Fruit fly (Drosophila melanogaster) whole organism, embryonic: Measurements from ENCODE around the gene CG32052.

Source experiments
- Aef1 ChIP-seq: fragments of 200-800 bp; sonication (Bioruptor generic); IDR thresholded peaks from 3 replicates; pipeline ENCODE4 v1.3.6; 2022; ENCODE audit warnings: missing biosample characterization, missing genetic modification characterization
- Antp ChIP-seq: fragments of 200-800 bp; sonication (Bioruptor generic); optimal IDR thresholded peaks from 3 replicates; lab custom pipeline; 2016; ENCODE audit warnings: missing biosample characterization, missing genetic modification characterization
- Asciz ChIP-seq: fragments of 200-800 bp; sonication (Bioruptor generic); optimal IDR thresholded peaks from 2 replicates; lab custom pipeline; 2017; ENCODE audit warnings: missing biosample characterization, mild to moderate bottlenecking, missing genetic modification characterization, missing genetic modification reagents
- CG10543 ChIP-seq: fragments of 200-800 bp; sonication (Bioruptor generic); optimal IDR thresholded peaks from 3 replicates; lab custom pipeline; 2017; ENCODE audit warnings: missing biosample characterization, mild to moderate bottlenecking, missing genetic modification characterization, moderate library complexity
- CG10565 ChIP-seq: fragments of 200-800 bp; sonication (Bioruptor generic); optimal IDR thresholded peaks from 3 replicates; lab custom pipeline; 2016; ENCODE audit warnings: missing biosample characterization, mild to moderate bottlenecking, missing genetic modification characterization
- CG11456 ChIP-seq: fragments of 200-800 bp; sonication (Bioruptor generic); IDR thresholded peaks from 3 replicates; pipeline ENCODE4 v1.3.6; 2022; ENCODE audit warnings: missing biosample characterization, missing genetic modification characterization
- CG12769 ChIP-seq: fragments of 200-800 bp; sonication (Bioruptor generic); optimal IDR thresholded peaks from 2 replicates; lab custom pipeline; 2019; ENCODE audit warnings: missing biosample characterization, mild to moderate bottlenecking, missing genetic modification characterization, moderate library complexity
- CG13894 ChIP-seq: fragments of 200-800 bp; sonication (Bioruptor generic); optimal IDR thresholded peaks from 3 replicates; lab custom pipeline; 2018; ENCODE audit warnings: missing biosample characterization, mild to moderate bottlenecking, missing genetic modification characterization, moderate library complexity
- CG15514 ChIP-seq: fragments of 200-800 bp; sonication (Bioruptor generic); optimal IDR thresholded peaks from 3 replicates; lab custom pipeline; 2017; ENCODE audit warnings: missing biosample characterization, missing genetic modification characterization, mild to moderate bottlenecking, moderate library complexity, missing genetic modification reagents
- CG16813 ChIP-seq: fragments of 200-800 bp; sonication (Bioruptor generic); IDR thresholded peaks from 3 replicates; pipeline ENCODE4 v1.3.6; 2022; ENCODE audit warnings: missing biosample characterization, missing genetic modification characterization; ENCODE audit not compliant: partially characterized antibody
- CG17802 ChIP-seq: fragments of 200-800 bp; sonication (Bioruptor generic); optimal IDR thresholded peaks from 2 replicates; lab custom pipeline; 2018; ENCODE audit warnings: missing biosample characterization, mild to moderate bottlenecking, missing genetic modification characterization, moderate library complexity
- CG18599 ChIP-seq: fragments of 200-800 bp; sonication (Bioruptor generic); optimal IDR thresholded peaks from 3 replicates; lab custom pipeline; 2017; ENCODE audit warnings: missing biosample characterization, missing genetic modification characterization, mild to moderate bottlenecking, moderate library complexity, missing genetic modification reagents
- CG2678 ChIP-seq: fragments of 200-800 bp; sonication (Bioruptor generic); optimal IDR thresholded peaks from 3 replicates; lab custom pipeline; 2019; ENCODE audit warnings: missing biosample characterization, mild to moderate bottlenecking, missing genetic modification characterization, moderate library complexity
- CG30020 ChIP-seq: fragments of 200-800 bp; optimal IDR thresholded peaks from 2 replicates; lab custom pipeline; 2019; ENCODE audit warnings: missing biosample characterization, mild to moderate bottlenecking, missing genetic modification characterization, moderate library complexity
- CG30431 ChIP-seq: fragments of 200-800 bp; sonication (Bioruptor generic); optimal IDR thresholded peaks from 2 replicates; lab custom pipeline; 2017; ENCODE audit warnings: missing biosample characterization, missing genetic modification characterization
- CG34376 ChIP-seq: fragments of 200-800 bp; sonication (Bioruptor generic); optimal IDR thresholded peaks from 2 replicates; lab custom pipeline; 2018; ENCODE audit warnings: missing biosample characterization, mild to moderate bottlenecking, missing genetic modification characterization
- CG3995 ChIP-seq: fragments of 200-800 bp; sonication (Bioruptor generic); optimal IDR thresholded peaks from 3 replicates; lab custom pipeline; 2016; ENCODE audit warnings: missing biosample characterization, missing genetic modification characterization
- CG4424 ChIP-seq: fragments of 200-800 bp; sonication (Bioruptor generic); optimal IDR thresholded peaks from 3 replicates; lab custom pipeline; 2016; ENCODE audit warnings: missing biosample characterization, missing genetic modification characterization
- CG4854 ChIP-seq: fragments of 200-800 bp; sonication (Bioruptor generic); optimal IDR thresholded peaks from 2 replicates; lab custom pipeline; 2016; ENCODE audit warnings: missing biosample characterization, missing genetic modification characterization, inconsistent platforms
- CG6854 ChIP-seq: fragments of 200-800 bp; sonication (Bioruptor generic); optimal IDR thresholded peaks from 3 replicates; lab custom pipeline; 2017; ENCODE audit warnings: missing biosample characterization, mild to moderate bottlenecking, missing genetic modification characterization
- CG7928 ChIP-seq: fragments of 200-800 bp; sonication (Bioruptor generic); optimal IDR thresholded peaks from 2 replicates; lab custom pipeline; 2017; ENCODE audit warnings: missing biosample characterization, mild to moderate bottlenecking, missing genetic modification characterization
- CG9727 ChIP-seq: fragments of 200-800 bp; sonication (Bioruptor generic); optimal IDR thresholded peaks from 3 replicates; lab custom pipeline; 2017; ENCODE audit warnings: missing biosample characterization, mild to moderate bottlenecking, missing genetic modification characterization
- CG9797 ChIP-seq: fragments of 200-800 bp; sonication (Bioruptor generic); optimal IDR thresholded peaks from 3 replicates; lab custom pipeline; 2018; ENCODE audit warnings: missing biosample characterization, mild to moderate bottlenecking, missing genetic modification characterization
- E2f1 ChIP-seq: fragments of 200-800 bp; sonication (Bioruptor generic); IDR thresholded peaks from 2 replicates; pipeline ENCODE4 v1.3.6; 2022; ENCODE audit warnings: missing biosample characterization, missing genetic modification characterization
- Ets65A ChIP-seq: fragments of 200-800 bp; sonication (Bioruptor generic); peaks from one replicate; lab custom pipeline; 2016; ENCODE audit warnings: missing biosample characterization, missing genetic modification characterization
- HHEX ChIP-seq: fragments of 200-800 bp; sonication (Bioruptor generic); optimal IDR thresholded peaks from 3 replicates; lab custom pipeline; 2017; ENCODE audit warnings: missing biosample characterization, mild to moderate bottlenecking, missing genetic modification characterization, missing genetic modification reagents
- Hsf ChIP-seq: fragments of 200-800 bp; sonication (Bioruptor generic); optimal IDR thresholded peaks from 3 replicates; lab custom pipeline; 2016; ENCODE audit warnings: missing biosample characterization, missing genetic modification characterization
- NC2α ChIP-seq: fragments of 200-800 bp; sonication (Bioruptor generic); optimal IDR thresholded peaks from 2 replicates; lab custom pipeline; 2016; ENCODE audit warnings: missing biosample characterization, missing genetic modification characterization
- Poxn ChIP-seq: fragments of 200-800 bp; sonication (Bioruptor generic); IDR thresholded peaks from 2 replicates; pipeline ENCODE4 v1.3.6; 2022; ENCODE audit warnings: missing biosample characterization, missing genetic modification characterization
- Ravus ChIP-seq: fragments of 200-800 bp; sonication (Bioruptor generic); IDR thresholded peaks from 2 replicates; pipeline ENCODE4 v1.3.6; 2022; ENCODE audit warnings: missing biosample characterization, missing genetic modification characterization
- Ssrp ChIP-seq: fragments of 200-800 bp; sonication (Bioruptor generic); optimal IDR thresholded peaks from 2 replicates; lab custom pipeline; 2018; ENCODE audit warnings: missing biosample characterization, mild to moderate bottlenecking, missing genetic modification characterization, moderate library complexity
- Xbp1 ChIP-seq: fragments of 200-800 bp; sonication (Bioruptor generic); optimal IDR thresholded peaks from 3 replicates; lab custom pipeline; 2016; ENCODE audit warnings: missing biosample characterization, mild to moderate bottlenecking, missing genetic modification characterization
- Xrp1 ChIP-seq: fragments of 200-800 bp; sonication (Bioruptor generic); IDR thresholded peaks from 2 replicates; pipeline ENCODE4 v1.3.6; 2022; ENCODE audit warnings: missing biosample characterization, missing genetic modification characterization
- cato ChIP-seq: fragments of 200-800 bp; sonication (Bioruptor generic); optimal IDR thresholded peaks from 2 replicates; lab custom pipeline; 2016; ENCODE audit warnings: missing biosample characterization, missing genetic modification characterization, borderline replicate concordance
- eyg ChIP-seq: fragments of 200-800 bp; sonication (Bioruptor generic); optimal IDR thresholded peaks from 3 replicates; lab custom pipeline; 2016; ENCODE audit warnings: missing biosample characterization, missing genetic modification characterization
- gce ChIP-seq: fragments of 200-800 bp; sonication (Bioruptor generic); IDR thresholded peaks from 3 replicates; pipeline ENCODE4 v1.3.6; 2022; ENCODE audit warnings: missing biosample characterization, missing genetic modification characterization
- gcm ChIP-seq: fragments of 200-800 bp; sonication (Bioruptor generic); optimal IDR thresholded peaks from 2 replicates; lab custom pipeline; 2019; ENCODE audit warnings: missing biosample characterization, mild to moderate bottlenecking, missing genetic modification characterization, moderate library complexity
- gcm2 ChIP-seq: fragments of 200-800 bp; sonication (Bioruptor generic); optimal IDR thresholded peaks from 2 replicates; lab custom pipeline; 2016; ENCODE audit warnings: missing biosample characterization, missing genetic modification characterization
- gsb-n ChIP-seq: fragments of 200-800 bp; sonication (Bioruptor generic); optimal IDR thresholded peaks from 3 replicates; lab custom pipeline; 2018; ENCODE audit warnings: missing biosample characterization, mild to moderate bottlenecking, missing genetic modification characterization
- maf-S ChIP-seq: fragments of 200-800 bp; sonication (Bioruptor generic); optimal IDR thresholded peaks from 2 replicates; lab custom pipeline; 2016; ENCODE audit warnings: missing biosample characterization, missing genetic modification characterization
- mld ChIP-seq: fragments of 200-800 bp; sonication (Bioruptor generic); IDR thresholded peaks from 3 replicates; pipeline ENCODE4 v1.3.6; 2022; ENCODE audit warnings: missing biosample characterization, missing genetic modification characterization; ENCODE audit not compliant: partially characterized antibody
- nerfin-2 ChIP-seq: fragments of 200-800 bp; sonication (Bioruptor generic); IDR thresholded peaks from 2 replicates; pipeline ENCODE4 v1.3.6; 2022; ENCODE audit warnings: missing biosample characterization, missing genetic modification characterization; ENCODE audit not compliant: partially characterized antibody
- onecut ChIP-seq: fragments of 200-800 bp; sonication (Bioruptor generic); IDR thresholded peaks from 2 replicates; pipeline ENCODE4 v1.3.6; 2022; ENCODE audit warnings: missing biosample characterization, missing genetic modification characterization
- prd ChIP-seq, 3 experiments: fragments of >200 bp in 2 of 3; fragments of 200-800 bp in 1 of 3; sonication (Bioruptor generic) in 1 of 3; optimal IDR thresholded peaks in 2 of 3; IDR thresholded peaks in 1 of 3; 2 replicates in 2 of 3; 3 replicates in 1 of 3; pipeline versions ENCODE4 v1.3.6 to Lab custom; 2017 to 2022; ENCODE audit warnings: missing biosample characterization in 1 of 3, missing genetic modification characterization in 1 of 3
- rib ChIP-seq: fragments of 200-800 bp; sonication (Bioruptor generic); IDR thresholded peaks from 2 replicates; pipeline ENCODE4 v1.3.6; 2022; ENCODE audit warnings: missing biosample characterization, missing genetic modification characterization
- scrt ChIP-seq: fragments of 200-800 bp; sonication (Bioruptor generic); optimal IDR thresholded peaks from 2 replicates; lab custom pipeline; 2018; ENCODE audit warnings: missing biosample characterization, mild to moderate bottlenecking, missing genetic modification characterization, moderate library complexity
- stc ChIP-seq: fragments of 200-800 bp; sonication (Bioruptor generic); IDR thresholded peaks from 2 replicates; pipeline ENCODE4 v1.3.6; 2022; ENCODE audit warnings: missing biosample characterization, missing genetic modification characterization
- tll ChIP-seq, 2 experiments: fragments of 200-800 bp in 1 of 2; fragments of >200 bp in 1 of 2; sonication (Bioruptor generic) in 1 of 2; optimal IDR thresholded peaks; 2 replicates each; lab custom pipeline; 2017 to 2019; ENCODE audit warnings: missing biosample characterization in 2 of 2, missing genetic modification characterization in 2 of 2, mild to moderate bottlenecking in 1 of 2, moderate library complexity in 1 of 2

Gene CG32052

DNA sequence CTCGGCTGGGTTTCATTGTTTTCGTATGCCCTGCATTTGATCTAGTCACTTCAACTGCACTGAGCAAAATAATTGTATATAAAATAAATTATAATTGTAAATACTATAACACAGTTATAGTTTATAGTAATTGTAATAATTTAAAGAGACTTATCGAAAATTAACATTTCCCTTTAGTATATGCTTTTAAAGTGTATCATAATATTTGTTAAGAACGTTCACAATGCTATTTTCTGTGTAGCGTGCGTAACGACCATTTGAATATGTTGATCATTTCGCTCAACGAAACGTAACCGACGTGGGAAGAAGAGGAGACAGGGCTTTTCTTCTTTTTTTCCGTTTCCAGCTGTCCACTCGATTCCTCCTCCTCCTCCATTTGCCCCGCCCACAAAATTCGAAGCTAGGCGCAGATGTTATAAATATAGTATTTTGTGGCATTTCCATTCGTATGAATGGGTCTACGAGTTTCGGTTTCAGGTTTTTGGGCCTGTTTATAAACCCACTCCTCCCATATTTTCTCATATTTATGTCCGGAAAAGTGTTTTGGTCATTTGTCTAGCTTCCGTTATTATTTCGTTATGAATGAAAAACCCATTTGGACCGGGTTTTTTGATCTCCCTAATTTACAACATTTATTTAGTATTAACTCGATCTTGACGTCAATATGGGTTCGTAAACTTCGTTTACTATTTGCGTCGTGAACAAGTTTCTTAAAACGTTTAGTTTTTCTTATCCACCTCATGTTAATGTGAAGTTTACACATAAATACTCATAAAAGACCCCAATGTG is 69.8 kb downstream of the CG32052 start (continued):
- TF ChIP-seq Xrp1 (GFP tag; lab: Robert Waterston, UW) (peak; percentile 94), CG12769 (tag; lab: Kevin White, UChicago) (no peak), HHEX (peak; percentile 67), Aef1 (peak; percentile 60), Antp (GFP tag; lab: Kevin White, UChicago) (no peak), CG16813 (GFP tag; lab: Robert Waterston, UW) (no peak), cato (GFP tag; lab: Kevin White, UChicago) (peak; percentile 65), Ravus (GFP tag; lab: Robert Waterston, UW) (no peak; the same call in none of the 2 replicates), CG10543 (no peak), Hsf (no peak), Ssrp (tag; lab: Kevin White, UChicago) (peak; percentile 89), prd (optimal IDR thresholded peaks at IDR 0.05; lab: Kevin White, UChicago) (no peak), prd (GFP tag; IDR thresholded peaks at IDR 0.05; lab: Robert Waterston, UW) (peak; percentile 93), CG9727 (peak; percentile 75), scrt (peak; percentile 51), gcm2 (GFP tag; lab: Kevin White, UChicago) (no peak), mld (no peak), CG17802 (tag; lab: Kevin White, UChicago) (no peak), gcm (peak; percentile 87), CG30431 (GFP tag; lab: Kevin White, UChicago) (peak; percentile 75), CG2678 (peak; percentile 90), CG4424 (peak; percentile 73), Xbp1 (peak; percentile 78), eyg (no peak), CG9797 (GFP tag; lab: Kevin White, UChicago) (no peak), maf-S (GFP tag; lab: Kevin White, UChicago) (no peak), CG34376 (no peak), gsb-n (tag; lab: Kevin White, UChicago) (peak; percentile 94), CG6854 (GFP tag; lab: Kevin White, UChicago) (peak; percentile 55), CG13894 (no peak), onecut (GFP tag; lab: Robert Waterston, UW) (peak; percentile 66), CG7928 (GFP tag; lab: Kevin White, UChicago) (no peak), E2f1 (GFP tag; lab: Robert Waterston, UW) (peak; percentile 91), CG3995 (no peak), CG4854 (GFP tag; lab: Kevin White, UChicago) (no peak), NC2α (GFP tag; lab: Kevin White, UChicago) (no peak), stc (GFP tag; lab: Robert Waterston, UW) (peak; percentile 92), Ets65A (GFP tag; lab: Kevin White, UChicago) (no peak), CG10565 (GFP tag; lab: Kevin White, UChicago) (no peak), nerfin-2 (GFP tag; lab: Robert Waterston, UW) (no peak), Poxn (no peak), gce (GFP tag; lab: Robert Waterston, UW) (peak; percentile 86), rib (GFP tag; lab: Robert Waterston, UW) (peak; percentile 43; the same call in 1 of the 2 replicates), CG15514 (peak; percentile 34), CG30020 (peak; percentile 9), Asciz (GFP tag; lab: Kevin White, UChicago) (peak; percentile 83), CG18599 (GFP tag; lab: Kevin White, UChicago) (peak; percentile 76), tll (GFP tag; optimal IDR thresholded peaks at IDR 0.05; lab: Kevin White, UChicago) (peak in 1 of 2 experiments; percentile 21), CG11456 (GFP tag; lab: Robert Waterston, UW) (0 out of 3 replicates have a peak, but pooled peaks have one; percentile 49)
